Worm (Caenorhabditis elegans): Measurements from ENCODE around the gene R11G11.16.

DNA sequence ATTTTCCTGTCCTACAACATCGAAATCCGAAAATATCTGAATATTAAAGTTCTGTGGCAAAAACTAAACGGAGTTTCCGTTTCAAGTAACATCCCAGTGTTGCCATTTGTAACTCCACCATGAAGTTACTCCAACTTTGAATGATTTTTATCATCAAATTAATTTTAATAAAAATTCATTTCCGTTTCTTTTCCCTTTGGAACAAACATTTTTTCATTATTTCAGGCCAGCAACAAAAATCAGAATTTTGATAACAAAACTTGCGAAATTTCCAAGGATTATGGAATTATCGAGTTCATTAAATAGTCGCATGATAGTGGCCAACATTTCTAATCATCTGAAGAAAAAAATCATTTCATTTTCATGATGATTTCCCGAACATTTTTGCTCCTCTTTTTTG, 37.9 kb upstream of the R11G11.16 start, which contains the start of gene C14C6.2:
- no peak for TF ChIP-seq ceh-2 (tag; optimal IDR thresholded peaks at IDR 0.05)
- TF ChIP-seq ama-1 (optimal IDR thresholded peaks at IDR 0.05): no peak
- TF ChIP-seq lim-6 (tag; optimal IDR thresholded peaks at IDR 0.05): no peak
- TF ChIP-seq rnt-1 (tag; optimal IDR thresholded peaks at IDR 0.05): no peak
- TF ChIP-seq elt-4 (tag; optimal IDR thresholded peaks at IDR 0.05): no peak
- no peak for TF ChIP-seq sox-4 (tag; optimal IDR thresholded peaks at IDR 0.05)
- no peak for TF ChIP-seq ceh-34 (tag; optimal IDR thresholded peaks at IDR 0.05)

All from whole organism, late embryonic.